Worm (Caenorhabditis elegans) whole organism, mixed stage, embryonic: Measurements from ENCODE around the gene B0024.3.
A peak's percentile ranks its signal among the peaks of the same experiment; 100 is the strongest.

ENCODE experiments used
- M03D4.4 ChIP-seq: sonication (generic microtip); optimal IDR thresholded peaks from 2 replicates; lab custom pipeline; 2017; ENCODE audit warnings: mild to moderate bottlenecking, missing genetic modification characterization, missing compliant biosample characterization
- bed-3 ChIP-seq: fragments of 200-800 bp; sonication (Bioruptor generic); optimal IDR thresholded peaks from 3 replicates; lab custom pipeline; 2018; ENCODE audit warnings: mild to moderate bottlenecking, missing genetic modification characterization, moderate library complexity, missing compliant biosample characterization
- blmp-1 ChIP-seq: fragments of 150-350 bp; optimal IDR thresholded peaks from 2 replicates; lab custom pipeline; 2014; ENCODE audit warnings: missing biosample characterization, missing genetic modification characterization
- ceh-39 ChIP-seq: fragments of 150-350 bp; optimal IDR thresholded peaks from 2 replicates; lab custom pipeline; 2014; ENCODE audit warnings: missing biosample characterization, missing genetic modification characterization
- ceh-43 ChIP-seq: fragments of 200-800 bp; sonication (Bioruptor generic); optimal IDR thresholded peaks from 2 replicates; lab custom pipeline; 2018; ENCODE audit warnings: mild to moderate bottlenecking, missing genetic modification characterization, moderate library complexity, missing compliant biosample characterization
- ceh-83 ChIP-seq: fragments of 200-800 bp; sonication (Bioruptor generic); optimal IDR thresholded peaks from 2 replicates; lab custom pipeline; 2018; ENCODE audit warnings: mild to moderate bottlenecking, missing genetic modification characterization, missing compliant biosample characterization
- ces-1 ChIP-seq: fragments of 150-350 bp; optimal IDR thresholded peaks from 2 replicates; lab custom pipeline; 2014; ENCODE audit warnings: missing biosample characterization, missing genetic modification reagents, missing genetic modification characterization
- cnd-1 ChIP-seq: fragments of 200-800 bp; sonication (Bioruptor generic); optimal IDR thresholded peaks from 2 replicates; lab custom pipeline; 2018; ENCODE audit warnings: mild to moderate bottlenecking, missing genetic modification characterization, missing compliant biosample characterization
- drap-1 ChIP-seq: fragments of 200-800 bp; sonication (Bioruptor generic); optimal IDR thresholded peaks from 3 replicates; lab custom pipeline; 2018; ENCODE audit warnings: mild to moderate bottlenecking, missing genetic modification characterization, missing compliant biosample characterization
- elt-1 ChIP-seq: sonication (generic microtip); optimal IDR thresholded peaks from 2 replicates; lab custom pipeline; 2017; ENCODE audit warnings: missing genetic modification characterization, mild to moderate bottlenecking, missing compliant biosample characterization, antibody characterized with exemption, moderate library complexity, borderline replicate concordance; ENCODE audit not compliant: insufficient read depth
- elt-3 ChIP-seq: fragments of 150-350 bp; optimal IDR thresholded peaks from 2 replicates; lab custom pipeline; 2014; ENCODE audit warnings: missing biosample characterization, missing genetic modification characterization
- flh-1 ChIP-seq: fragments of 200-800 bp; sonication (Bioruptor generic); optimal IDR thresholded peaks from 2 replicates; lab custom pipeline; 2018; ENCODE audit warnings: mild to moderate bottlenecking, missing genetic modification characterization, moderate library complexity, missing compliant biosample characterization
- ham-2 ChIP-seq: fragments of 200-800 bp; sonication (Bioruptor generic); optimal IDR thresholded peaks from 2 replicates; lab custom pipeline; 2018; ENCODE audit warnings: mild to moderate bottlenecking, missing genetic modification characterization, missing compliant biosample characterization
- hlh-1 ChIP-seq: fragments of 150-350 bp; optimal IDR thresholded peaks from 2 replicates; lab custom pipeline; 2014; ENCODE audit warnings: missing biosample characterization, missing genetic modification reagents, missing genetic modification characterization
- lin-13 ChIP-seq: fragments of 150-350 bp; optimal IDR thresholded peaks from 2 replicates; lab custom pipeline; 2014; ENCODE audit warnings: missing biosample characterization, missing genetic modification characterization
- lin-32 ChIP-seq: fragments of 200-800 bp; sonication (Bioruptor generic); optimal IDR thresholded peaks from 2 replicates; lab custom pipeline; 2018; ENCODE audit warnings: mild to moderate bottlenecking, missing genetic modification characterization, missing compliant biosample characterization
- lsy-2 ChIP-seq: fragments of 150-350 bp; optimal IDR thresholded peaks from 2 replicates; lab custom pipeline; 2014; ENCODE audit warnings: missing biosample characterization, missing genetic modification characterization
- mab-5 ChIP-seq: fragments of 150-350 bp; optimal IDR thresholded peaks from 2 replicates; lab custom pipeline; 2014; ENCODE audit warnings: missing biosample characterization, missing genetic modification characterization
- mep-1 ChIP-seq: fragments of 150-350 bp; optimal IDR thresholded peaks from 2 replicates; lab custom pipeline; 2017; ENCODE audit warnings: missing biosample characterization, missing genetic modification reagents, missing genetic modification characterization, inconsistent platforms
- mls-2 ChIP-seq: sonication (generic microtip); optimal IDR thresholded peaks from 2 replicates; lab custom pipeline; 2016; ENCODE audit warnings: mild to moderate bottlenecking, missing genetic modification characterization, moderate library complexity, missing compliant biosample characterization
- nhr-12 ChIP-seq: fragments of 150-350 bp; optimal IDR thresholded peaks from 2 replicates; lab custom pipeline; 2014; ENCODE audit warnings: missing biosample characterization, missing genetic modification characterization
- nhr-2 ChIP-seq: fragments of 150-350 bp; optimal IDR thresholded peaks from 2 replicates; lab custom pipeline; 2014; ENCODE audit warnings: missing biosample characterization, missing genetic modification characterization
- nhr-237 ChIP-seq: fragments of 150-350 bp; optimal IDR thresholded peaks from 2 replicates; lab custom pipeline; 2014; ENCODE audit warnings: missing biosample characterization, missing genetic modification characterization
- nhr-28 ChIP-seq: fragments of 150-350 bp; optimal IDR thresholded peaks from 2 replicates; lab custom pipeline; 2014; ENCODE audit warnings: missing biosample characterization, missing genetic modification characterization
- nhr-76 ChIP-seq: sonication (generic microtip); optimal IDR thresholded peaks from 2 replicates; lab custom pipeline; 2017; ENCODE audit warnings: missing biosample characterization, missing genetic modification characterization
- pha-4 ChIP-seq: fragments of 150-350 bp; optimal IDR thresholded peaks from 2 replicates; lab custom pipeline; 2018; ENCODE audit warnings: missing biosample characterization, missing genetic modification reagents, missing genetic modification characterization
- sem-2 ChIP-seq: fragments of 200-800 bp; sonication (Bioruptor generic); optimal IDR thresholded peaks from 2 replicates; lab custom pipeline; 2018; ENCODE audit warnings: mild to moderate bottlenecking, missing genetic modification characterization, missing compliant biosample characterization
- snpc-4 ChIP-seq: fragments of 150-350 bp; optimal IDR thresholded peaks from 2 replicates; lab custom pipeline; 2014; ENCODE audit warnings: missing biosample characterization, missing genetic modification characterization
- sptf-1 ChIP-seq: sonication (generic microtip); optimal IDR thresholded peaks from 2 replicates; lab custom pipeline; 2017; ENCODE audit warnings: mild to moderate bottlenecking, missing genetic modification characterization, moderate library complexity, missing compliant biosample characterization
- tbx-8 ChIP-seq: fragments of 200-800 bp; sonication (Bioruptor generic); optimal IDR thresholded peaks from 2 replicates; lab custom pipeline; 2018; ENCODE audit warnings: mild to moderate bottlenecking, missing genetic modification characterization, moderate library complexity, missing compliant biosample characterization
- unc-120 ChIP-seq: sonication (generic microtip); optimal IDR thresholded peaks from 2 replicates; lab custom pipeline; 2017; ENCODE audit warnings: missing genetic modification characterization, missing compliant biosample characterization; ENCODE audit not compliant: poor library complexity, severe bottlenecking
- unc-39 ChIP-seq: fragments of 150-350 bp; optimal IDR thresholded peaks from 2 replicates; lab custom pipeline; 2014; ENCODE audit warnings: missing biosample characterization, missing genetic modification characterization
- unc-62 ChIP-seq: fragments of 150-350 bp; optimal IDR thresholded peaks from 2 replicates; lab custom pipeline; 2014; ENCODE audit warnings: missing biosample characterization, missing genetic modification reagents, missing genetic modification characterization
- zip-8 ChIP-seq: fragments of 150-350 bp; optimal IDR thresholded peaks from 2 replicates; lab custom pipeline; 2014; ENCODE audit warnings: missing biosample characterization, missing genetic modification characterization
- ztf-11 ChIP-seq: fragments of 150-350 bp; optimal IDR thresholded peaks from 2 replicates; lab custom pipeline; 2014; ENCODE audit warnings: missing biosample characterization, missing genetic modification characterization

The B0024.3 gene

ce11 chrV:10287260-10287659 is at the start of gene B0024.3:
Gene B0024.3, plus strand, starts transcription at chrV:10287560.
- TF ChIP-seq elt-3 (tag; lab: Kevin White, UChicago) (no peak), nhr-2 (no peak)

ce11 chrV:10237959-10238444 is 49.4 kb upstream of the B0024.3 start:
- TF ChIP-seq sptf-1 = no peak
- TF ChIP-seq unc-120 (tag; lab: Kevin White, UChicago) = no peak
- no peak for TF ChIP-seq unc-39 (tag; lab: Kevin White, UChicago)
- no peak for TF ChIP-seq sem-2 (GFP tag; lab: Kevin White, UChicago)
- no peak for TF ChIP-seq mep-1 (tag; lab: Kevin White, UChicago)
- no peak for TF ChIP-seq nhr-76 (tag; lab: Kevin White, UChicago)
- TF ChIP-seq nhr-2 = no peak
- no peak for TF ChIP-seq ceh-39
- no peak for TF ChIP-seq hlh-1 (tag; lab: Kevin White, UChicago)
- no peak for TF ChIP-seq nhr-12 (tag; lab: Kevin White, UChicago)
- TF ChIP-seq cnd-1 = no peak
- no peak for TF ChIP-seq M03D4.4 (tag; lab: Kevin White, UChicago)
- TF ChIP-seq lsy-2 (tag; lab: Kevin White, UChicago) = no peak
- no peak for TF ChIP-seq elt-3 (tag; lab: Kevin White, UChicago)
- TF ChIP-seq ceh-83 (GFP tag; lab: Kevin White, UChicago) = no peak
- TF ChIP-seq pha-4 (tag; lab: Kevin White, UChicago) = no peak
- TF ChIP-seq mab-5 = no peak
- TF ChIP-seq ces-1 = no peak

ce11 chrV:10238665-10239064 is 48.7 kb upstream of the B0024.3 start, which contains the start of gene fubl-1:
Gene fubl-1, minus strand, starts transcription at chrV:10238866.
- TF ChIP-seq pha-4 (tag; lab: Kevin White, UChicago) = peak; percentile 8
- TF ChIP-seq ces-1 = peak; percentile 7
- TF ChIP-seq elt-1 (tag; lab: Kevin White, UChicago) = no peak
- no peak for TF ChIP-seq elt-3 (tag; lab: Kevin White, UChicago)
- TF ChIP-seq drap-1 = no peak
- TF ChIP-seq ztf-11 (tag; lab: Kevin White, UChicago) = no peak
- TF ChIP-seq snpc-4 (tag; lab: Kevin White, UChicago) = no peak
- TF ChIP-seq nhr-2 = no peak
- TF ChIP-seq tbx-8 = no peak
- no peak for TF ChIP-seq ceh-83 (GFP tag; lab: Kevin White, UChicago)
- TF ChIP-seq lin-32 = no peak
- TF ChIP-seq unc-39 (tag; lab: Kevin White, UChicago) = no peak
- peak; percentile 31 for TF ChIP-seq lsy-2 (tag; lab: Kevin White, UChicago)
- TF ChIP-seq ham-2 = no peak
- TF ChIP-seq nhr-28 = no peak
- TF ChIP-seq nhr-76 (tag; lab: Kevin White, UChicago) = no peak
- TF ChIP-seq mep-1 (tag; lab: Kevin White, UChicago) = peak; percentile 42
- no peak for TF ChIP-seq mab-5
- no peak for TF ChIP-seq unc-62 (GFP tag; lab: Kevin White, UChicago)
- TF ChIP-seq nhr-237 (tag; lab: Kevin White, UChicago) = no peak
- TF ChIP-seq zip-8 = no peak
- no peak for TF ChIP-seq ceh-39
- TF ChIP-seq mls-2 (tag; lab: Kevin White, UChicago) = no peak
- no peak for TF ChIP-seq ceh-43 (GFP tag; lab: Kevin White, UChicago)
- no peak for TF ChIP-seq flh-1
- no peak for TF ChIP-seq blmp-1 (tag; lab: Kevin White, UChicago)
- TF ChIP-seq unc-120 (tag; lab: Kevin White, UChicago) = no peak
- no peak for TF ChIP-seq bed-3 (GFP tag; lab: Kevin White, UChicago)
- TF ChIP-seq M03D4.4 (tag; lab: Kevin White, UChicago) = no peak
- no peak for TF ChIP-seq nhr-12 (tag; lab: Kevin White, UChicago)
- TF ChIP-seq sem-2 (GFP tag; lab: Kevin White, UChicago) = no peak
- TF ChIP-seq hlh-1 (tag; lab: Kevin White, UChicago) = no peak
- TF ChIP-seq lin-13 (tag; lab: Kevin White, UChicago) = peak; percentile 2
- no peak for TF ChIP-seq cnd-1
- TF ChIP-seq sptf-1 = peak; percentile 46
- TF ChIP-seq, all 35 proteins: peak for 6

ce11 chrV:10239861-10240260 is 47.5 kb upstream of the B0024.3 start, which contains the start of gene fipr-8:
Gene fipr-8, minus strand, starts transcription at chrV:10239961.
- TF ChIP-seq elt-3 (tag; lab: Kevin White, UChicago) (no peak), unc-62 (GFP tag; lab: Kevin White, UChicago) (no peak), ceh-83 (GFP tag; lab: Kevin White, UChicago) (no peak), elt-1 (tag; lab: Kevin White, UChicago) (no peak), ham-2 (no peak), mab-5 (no peak), mep-1 (tag; lab: Kevin White, UChicago) (no peak), mls-2 (tag; lab: Kevin White, UChicago) (no peak), cnd-1 (no peak), unc-39 (tag; lab: Kevin White, UChicago) (no peak), snpc-4 (tag; lab: Kevin White, UChicago) (no peak), lin-32 (no peak), drap-1 (no peak), sptf-1 (no peak), nhr-28 (no peak), lsy-2 (tag; lab: Kevin White, UChicago) (no peak), lin-13 (tag; lab: Kevin White, UChicago) (no peak), M03D4.4 (tag; lab: Kevin White, UChicago) (no peak), nhr-76 (tag; lab: Kevin White, UChicago) (no peak), ceh-39 (no peak)
